Worm (Caenorhabditis elegans) whole organism, L1 larva: ENCODE measurements around the gene ttr-37.
A peak's percentile ranks its signal among the peaks of the same experiment; 100 is the strongest.

ENCODE experiments used
- ama-1 ChIP-seq: fragments of 150-350 bp; optimal IDR thresholded peaks from 2 replicates; lab custom pipeline; 2014
- ceh-8 ChIP-seq: fragments of 200-800 bp; sonication (Bioruptor generic); optimal IDR thresholded peaks from 2 replicates; lab custom pipeline; 2018; ENCODE audit warnings: mild to moderate bottlenecking, missing genetic modification characterization, moderate library complexity, missing compliant biosample characterization
- grh-1 ChIP-seq: fragments of 200-800 bp; sonication (Bioruptor generic); IDR thresholded peaks from 2 replicates; pipeline ENCODE4 v1.3.6; 2022; ENCODE audit warnings: missing genetic modification reagents, missing genetic modification characterization, missing compliant biosample characterization
- lin-15B ChIP-seq: fragments of 150-350 bp; sonication (generic microtip); optimal IDR thresholded peaks from 3 replicates; lab custom pipeline; 2014; ENCODE audit warnings: missing biosample characterization, missing genetic modification characterization
- lin-39 ChIP-seq: fragments of 150-350 bp; optimal IDR thresholded peaks from 2 replicates; lab custom pipeline; 2014; ENCODE audit warnings: missing biosample characterization, missing genetic modification reagents, missing genetic modification characterization
- nhr-19 ChIP-seq: fragments of 200-800 bp; sonication (Bioruptor generic); conservative IDR thresholded peaks from 2 replicates; pipeline ENCODE4 v1.3.6; 2022; ENCODE audit warnings: missing genetic modification characterization, missing compliant biosample characterization
- nhr-28 ChIP-seq: fragments of 150-350 bp; optimal IDR thresholded peaks from 2 replicates; lab custom pipeline; 2014; ENCODE audit warnings: missing biosample characterization, missing genetic modification characterization
- nhr-76 ChIP-seq: sonication (generic microtip); optimal IDR thresholded peaks from 2 replicates; lab custom pipeline; 2017; ENCODE audit warnings: missing biosample characterization, missing genetic modification characterization
- sptf-1 ChIP-seq: fragments of 150-350 bp; optimal IDR thresholded peaks from 2 replicates; lab custom pipeline; 2014; ENCODE audit warnings: missing biosample characterization, missing genetic modification characterization
- unc-130 ChIP-seq: fragments of 150-350 bp; optimal IDR thresholded peaks from 2 replicates; lab custom pipeline; 2017; ENCODE audit warnings: missing biosample characterization, missing genetic modification characterization, inconsistent platforms
- vab-15 ChIP-seq: sonication (generic microtip); optimal IDR thresholded peaks from 2 replicates; lab custom pipeline; 2017; ENCODE audit warnings: missing genotype, mild to moderate bottlenecking, missing genetic modification characterization, missing compliant biosample characterization

DNA sequence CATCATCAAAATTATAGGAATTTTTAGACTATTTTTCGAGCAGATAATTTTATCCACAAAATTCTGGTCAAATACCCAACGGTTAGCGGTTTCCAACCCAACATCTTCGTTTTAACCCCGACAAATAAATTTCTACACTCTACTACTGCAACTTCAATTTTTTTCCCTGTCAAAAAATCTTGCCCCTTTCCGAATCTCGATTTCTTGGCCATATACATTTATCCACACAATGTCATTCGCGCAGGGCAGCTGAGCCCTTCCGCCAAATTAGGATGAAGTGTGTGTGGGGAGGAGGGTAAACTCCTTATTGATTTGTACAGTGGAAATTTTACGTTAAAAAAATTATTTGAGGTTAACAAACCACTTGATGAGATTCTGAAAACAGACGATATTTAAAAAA is 7.8 kb upstream of the ttr-37 start:
- TF ChIP-seq nhr-19 (peak; percentile 93), vab-15 (peak; percentile 64), unc-130 (peak; percentile 92), grh-1 (GFP tag; lab: Robert Waterston, UW) (peak; percentile 80), lin-39 (tag; lab: Kevin White, UChicago) (peak; percentile 93), ama-1 (no peak), sptf-1 (tag; lab: Kevin White, UChicago) (no peak), ceh-8 (GFP tag; lab: Kevin White, UChicago) (peak; percentile 97), nhr-76 (tag; lab: Kevin White, UChicago) (peak; percentile 75), lin-15B (tag; lab: Kevin White, UChicago) (peak; percentile 15), nhr-28 (tag; lab: Kevin White, UChicago) (no peak)
